Worm (Caenorhabditis elegans): Measurements from ENCODE around the gene mig-6.

DNA sequence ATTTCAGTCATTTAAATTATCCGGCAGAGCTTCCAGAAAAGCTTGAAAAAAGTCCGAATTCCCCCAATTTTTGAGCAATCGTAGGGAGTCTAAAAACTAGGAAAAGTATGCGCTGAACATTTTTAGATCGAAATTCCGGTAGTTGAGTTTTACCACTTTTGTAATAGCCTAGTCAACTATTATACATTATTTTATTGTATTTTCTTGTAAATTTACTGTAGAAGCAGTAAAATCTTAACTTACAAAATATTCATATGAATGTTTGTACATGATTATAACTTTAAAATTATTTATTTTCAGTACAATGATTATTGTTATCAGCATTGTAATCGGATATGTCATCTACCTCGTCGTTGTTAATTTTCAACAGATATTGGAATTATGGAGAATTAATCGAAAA lies 45.5 kb upstream of the mig-6 start, which contains the start of gene cyp-32A1:
- TF ChIP-seq nhr-102 (tag; optimal IDR thresholded peaks at IDR 0.05) (no peak), daf-8 (GFP tag; IDR thresholded peaks at IDR 0.05) (no peak), snpc-4 (tag; optimal IDR thresholded peaks at IDR 0.05) (no peak), unc-62 (GFP tag; optimal IDR thresholded peaks at IDR 0.05 in 1 of 2) (no peak), unc-62 (tag; optimal IDR thresholded peaks at IDR 0.05) (no peak), mdl-1 (tag; optimal IDR thresholded peaks at IDR 0.05) (no peak), nhr-237 (tag; optimal IDR thresholded peaks at IDR 0.05) (no peak), pqm-1 (tag; optimal IDR thresholded peaks at IDR 0.05) (no peak)
